Worm (Caenorhabditis elegans) whole organism, L4/young adult: Measurements from ENCODE around the gene gmeb-1.

Experiments
- W03F9.2 ChIP-seq: fragments of 150-350 bp; optimal IDR thresholded peaks from 2 replicates; lab custom pipeline; 2014; ENCODE audit warnings: missing biosample characterization, missing genetic modification characterization
- dao-5 ChIP-seq: sonication (generic microtip); optimal IDR thresholded peaks from 2 replicates; lab custom pipeline; 2016; ENCODE audit warnings: missing genotype, missing genetic modification characterization, moderate library complexity, missing compliant biosample characterization

- TF ChIP-seq W03F9.2 (no peak), dao-5 (tag; lab: Kevin White, UChicago) (no peak)
Measured at ce11 chrII:23025-23424, 3.7 kb downstream of the gmeb-1 start, which contains the start of gene sqt-2.
